Fruit fly (Drosophila melanogaster): ENCODE measurements around the gene CG5645.

dm6 chr3L:12138113-12138899, 1.8 kb upstream of the CG5645 start, which contains the start of the genes ND-SGDH and RhoGAP68F:
- TF ChIP-seq dysf (GFP tag; IDR thresholded peaks at IDR 0.05) (peak; percentile 80), CG9727 (GFP tag; optimal IDR thresholded peaks at IDR 0.05) (peak; percentile 79), Sin3A (optimal IDR thresholded peaks at IDR 0.05) (peak; percentile 91), CG11456 (GFP tag; IDR thresholded peaks at IDR 0.05) (no peak; the same call in 2 of the 3 replicates), Opbp (GFP tag; IDR thresholded peaks at IDR 0.05; ENCODE audit: partially characterized antibody) (peak; percentile 85), CG2202 (tag; optimal IDR thresholded peaks at IDR 0.05) (peak; percentile 21), prd (optimal IDR thresholded peaks at IDR 0.05) (no peak), prd (GFP tag; IDR thresholded peaks at IDR 0.05) (peak; percentile 80; the same call in 2 of the 3 replicates), CG12744 (GFP tag; optimal IDR thresholded peaks at IDR 0.05) (peak; percentile 20), CG14441 (GFP tag; IDR thresholded peaks at IDR 0.05) (peak; percentile 74)
